Fruit fly (Drosophila melanogaster) whole organism, wandering third instar larva: Measurements from ENCODE around the gene Scm.

ENCODE experiments used
- Abd-B ChIP-seq: fragments of >200 bp; optimal IDR thresholded peaks from 2 replicates; lab custom pipeline; 2017; ENCODE audit warnings: missing biosample characterization, missing genetic modification characterization
- CG9705 ChIP-seq: fragments of 200-800 bp; sonication (Bioruptor generic); optimal IDR thresholded peaks from 2 replicates; lab custom pipeline; 2018; ENCODE audit warnings: missing biosample characterization, mild to moderate bottlenecking, missing genetic modification characterization
- Dfd ChIP-seq: fragments of >200 bp; optimal IDR thresholded peaks from 2 replicates; lab custom pipeline; 2017; ENCODE audit warnings: missing biosample characterization, missing genetic modification characterization
- GATAd ChIP-seq: sonication (Bioruptor generic); optimal IDR thresholded peaks from 2 replicates; lab custom pipeline; 2016; ENCODE audit warnings: missing biosample characterization, missing genetic modification characterization
- Jra ChIP-seq: sonication (Bioruptor generic); optimal IDR thresholded peaks from 2 replicates; lab custom pipeline; 2016; ENCODE audit warnings: missing biosample characterization, missing genetic modification characterization
- Myc ChIP-seq: fragments of >200 bp; optimal IDR thresholded peaks from 2 replicates; lab custom pipeline; 2017
- N ChIP-seq: fragments of >200 bp; optimal IDR thresholded peaks from 2 replicates; lab custom pipeline; 2018; ENCODE audit warnings: missing biosample characterization, missing external identifiers, missing genetic modification characterization
- br ChIP-seq: fragments of 200-800 bp; sonication (Bioruptor generic); optimal IDR thresholded peaks from 2 replicates; lab custom pipeline; 2016; ENCODE audit warnings: missing biosample characterization, missing genetic modification characterization
- h ChIP-seq: fragments of 200-800 bp; sonication (Bioruptor generic); optimal IDR thresholded peaks from 3 replicates; lab custom pipeline; 2016; ENCODE audit warnings: missing biosample characterization, mild to moderate bottlenecking, missing genetic modification characterization
- jim ChIP-seq: fragments of 175-275, 200-325 bp; sonication (Bioruptor generic); optimal IDR thresholded peaks from 2 replicates; lab custom pipeline; 2016; ENCODE audit warnings: missing biosample characterization, mild to moderate bottlenecking, missing genetic modification characterization
- lola ChIP-seq: fragments of >200 bp; optimal IDR thresholded peaks from 2 replicates; lab custom pipeline; 2017; ENCODE audit warnings: missing biosample characterization, missing genetic modification characterization
- psq ChIP-seq: fragments of 200-800 bp; sonication (Bioruptor generic); optimal IDR thresholded peaks from 3 replicates; lab custom pipeline; 2017; ENCODE audit warnings: missing biosample characterization, mild to moderate bottlenecking, missing genetic modification characterization, moderate library complexity

- TF ChIP-seq Myc (lab: Kevin White, UChicago) (no peak), Dfd (GFP tag; lab: Kevin White, UChicago) (no peak), h (GFP tag; lab: Kevin White, UChicago) (no peak), Jra (no peak), GATAd (no peak), psq (no peak), Abd-B (no peak), N (no peak), jim (GFP tag; lab: Kevin White, UChicago) (no peak), lola (GFP tag; lab: Kevin White, UChicago) (no peak), CG9705 (GFP tag; lab: Kevin White, UChicago) (no peak), br (GFP tag; lab: Kevin White, UChicago) (no peak)
Measured at dm6 chr3R:9679746-9680145, 42.3 kb upstream of the Scm start, which contains the start of gene nmdyn-D7.
